Fruit fly (Drosophila melanogaster) whole organism, pupa: Measurements from ENCODE around the gene dome.

Experiments
- CG12605 ChIP-seq: fragments of 200-800 bp; sonication (Bioruptor generic); IDR thresholded peaks from 2 replicates; pipeline ENCODE4 v1.3.6; 2022; ENCODE audit warnings: missing biosample characterization, missing genetic modification characterization
- CG8159 ChIP-seq: fragments of 200-800 bp; sonication (Bioruptor generic); optimal IDR thresholded peaks from 3 replicates; lab custom pipeline; 2018; ENCODE audit warnings: missing biosample characterization, mild to moderate bottlenecking, missing genetic modification characterization, moderate library complexity
- Pif1A ChIP-seq: fragments of 200-800 bp; sonication (Bioruptor generic); optimal IDR thresholded peaks from 3 replicates; lab custom pipeline; 2016; ENCODE audit warnings: missing biosample characterization, missing genetic modification characterization
- gl ChIP-seq: fragments of 200-800 bp; sonication (Bioruptor generic); optimal IDR thresholded peaks from 2 replicates; lab custom pipeline; 2018; ENCODE audit warnings: missing biosample characterization, mild to moderate bottlenecking, missing genetic modification characterization
- rn ChIP-seq: fragments of 200-800 bp; sonication (Bioruptor generic); IDR thresholded peaks from 2 replicates; pipeline ENCODE4 v1.3.6; 2022; ENCODE audit warnings: missing biosample characterization, missing genetic modification characterization

- TF ChIP-seq CG12605 (GFP tag; lab: Robert Waterston, UW), result no peak
- no peak for TF ChIP-seq CG8159 (tag; lab: Kevin White, UChicago)
- TF ChIP-seq rn (GFP tag; lab: Robert Waterston, UW), result no peak
- TF ChIP-seq Pif1A, result no peak
- TF ChIP-seq gl (tag; lab: Kevin White, UChicago), result no peak
Observed at dm6 chrX:19696845-19697244, 13.5 kb upstream of the dome start, which contains the start of gene Cdc42.
